Worm (Caenorhabditis elegans): ENCODE measurements around the gene W09D6.5.

Gene W09D6.5

ce11 chrIII:11090112-11090648 is 1.9 kb downstream of the W09D6.5 start (continued):
- TF ChIP-seq tbp1 (GFP tag; optimal IDR thresholded peaks at IDR 0.05) (peak; percentile 78), ccch-3 (GFP tag; optimal IDR thresholded peaks at IDR 0.05) (no peak), ceh-58 (GFP tag; IDR thresholded peaks at IDR 0.05) (0 out of 2 replicates have a peak, but pooled peaks have one; percentile 27), sea-2 (GFP tag; IDR thresholded peaks at IDR 0.05) (no peak), ztf-6 (GFP tag; IDR thresholded peaks at IDR 0.05) (no peak), ceh-100 (GFP tag; IDR thresholded peaks at IDR 0.05) (peak; percentile 90), lsy-27 (tag; optimal IDR thresholded peaks at IDR 0.05; ENCODE audit: borderline replicate concordance, insufficient read depth) (no peak), ztf-25 (GFP tag; IDR thresholded peaks at IDR 0.05) (peak; percentile 68; the same call in 1 of the 2 replicates), madf-10 (tag; optimal IDR thresholded peaks at IDR 0.05) (no peak), nfya-1 (tag; optimal IDR thresholded peaks at IDR 0.05; ENCODE audit: borderline replicate concordance, insufficient read depth) (no peak), let-607 (tag; optimal IDR thresholded peaks at IDR 0.05) (no peak), F23B12.7 (tag; optimal IDR thresholded peaks at IDR 0.05; ENCODE audit: insufficient read depth) (peak; percentile 46), egl-44 (GFP tag; IDR thresholded peaks at IDR 0.05) (0 out of 2 replicates have a peak, but pooled peaks have one; percentile 45), ztf-26 (tag; optimal IDR thresholded peaks at IDR 0.05) (peak; percentile 26), T07F8.4 (tag; optimal IDR thresholded peaks at IDR 0.05) (no peak), dpl-1 (GFP tag; optimal IDR thresholded peaks at IDR 0.05) (no peak), bed-1 (GFP tag; IDR thresholded peaks at IDR 0.05) (no peak), sdz-38 (tag; optimal IDR thresholded peaks at IDR 0.05) (no peak), rcor-1 (GFP tag; IDR thresholded peaks at IDR 0.05) (peak; percentile 75), B0336.3 (GFP tag; IDR thresholded peaks at IDR 0.05) (peak; percentile 64; the same call in 1 of the 2 replicates), F49E8.2 (tag; optimal IDR thresholded peaks at IDR 0.05; ENCODE audit: insufficient read depth) (peak; percentile 92), Y56A3A.18 (GFP tag; IDR thresholded peaks at IDR 0.05) (peak; percentile 57; the same call in 1 of the 2 replicates), ceh-91 (GFP tag; IDR thresholded peaks at IDR 0.05) (no peak), F22D6.2 (tag; optimal IDR thresholded peaks at IDR 0.05) (no peak), K11D2.4 (GFP tag; IDR thresholded peaks at IDR 0.05) (no peak), T26A5.8 (tag; optimal IDR thresholded peaks at IDR 0.05) (peak; percentile 32), F55B11.4 (tag; optimal IDR thresholded peaks at IDR 0.05; ENCODE audit: borderline replicate concordance, insufficient read depth) (no peak), ama-1 (optimal IDR thresholded peaks at IDR 0.05) (peak; percentile 97), ama-1 (GFP tag; optimal IDR thresholded peaks at IDR 0.05) (no peak), D2030.7 (GFP tag; IDR thresholded peaks at IDR 0.05) (peak; percentile 89), lin-40 (tag; optimal IDR thresholded peaks at IDR 0.05) (peak; percentile 24), C06A6.2 (GFP tag; conservative IDR thresholded peaks at IDR 0.05) (peak; percentile 38; the same call in 1 of the 2 replicates)

ce11 chrIII:11090870-11091386 is 2.6 kb downstream of the W09D6.5 start:
- TF ChIP-seq nfya-1 (tag; optimal IDR thresholded peaks at IDR 0.05; ENCODE audit: borderline replicate concordance, insufficient read depth), result no peak
- TF ChIP-seq ztf-18 (tag; optimal IDR thresholded peaks at IDR 0.05), result no peak
- TF ChIP-seq attf-5 (GFP tag; optimal IDR thresholded peaks at IDR 0.05), result no peak
- TF ChIP-seq tlf-1 (GFP tag; optimal IDR thresholded peaks at IDR 0.05), result peak; percentile 58
- peak; percentile 31 for TF ChIP-seq sptf-2 (GFP tag; optimal IDR thresholded peaks at IDR 0.05)
- peak; percentile 31 for TF ChIP-seq ceh-79 (tag; optimal IDR thresholded peaks at IDR 0.05)
- peak; percentile 71 for TF ChIP-seq lin-54 (GFP tag; optimal IDR thresholded peaks at IDR 0.05)
- no peak for TF ChIP-seq K12H6.12 (tag; optimal IDR thresholded peaks at IDR 0.05)
- peak; percentile 93 for TF ChIP-seq snpc-1.3 (tag; optimal IDR thresholded peaks at IDR 0.05; ENCODE audit: insufficient read depth)
- TF ChIP-seq F22D6.2 (tag; optimal IDR thresholded peaks at IDR 0.05), result no peak
- peak; percentile 50 for TF ChIP-seq F33H1.4 (GFP tag; IDR thresholded peaks at IDR 0.05)
- TF ChIP-seq hrde-1 (tag; optimal IDR thresholded peaks at IDR 0.05; ENCODE audit: borderline replicate concordance), result peak; percentile 83
- peak; percentile 90 for TF ChIP-seq F10E7.11 (tag; optimal IDR thresholded peaks at IDR 0.05)
- TF ChIP-seq atf-7 (tag; optimal IDR thresholded peaks at IDR 0.05), result peak; percentile 35
- no peak for TF ChIP-seq C06A6.2 (GFP tag; conservative IDR thresholded peaks at IDR 0.05)
- peak; percentile 32; the same call in 1 of the 2 replicates for TF ChIP-seq attf-3 (GFP tag; conservative IDR thresholded peaks at IDR 0.05)
- no peak for TF ChIP-seq lsy-27 (tag; optimal IDR thresholded peaks at IDR 0.05; ENCODE audit: borderline replicate concordance, insufficient read depth)
- no peak for TF ChIP-seq ceh-27 (GFP tag; optimal IDR thresholded peaks at IDR 0.05)
- TF ChIP-seq nfyb-1 (GFP tag; IDR thresholded peaks at IDR 0.05), result peak; percentile 86
